Fruit fly (Drosophila melanogaster): ENCODE results near the gene CG12684.

The CG12684 gene

DNA sequence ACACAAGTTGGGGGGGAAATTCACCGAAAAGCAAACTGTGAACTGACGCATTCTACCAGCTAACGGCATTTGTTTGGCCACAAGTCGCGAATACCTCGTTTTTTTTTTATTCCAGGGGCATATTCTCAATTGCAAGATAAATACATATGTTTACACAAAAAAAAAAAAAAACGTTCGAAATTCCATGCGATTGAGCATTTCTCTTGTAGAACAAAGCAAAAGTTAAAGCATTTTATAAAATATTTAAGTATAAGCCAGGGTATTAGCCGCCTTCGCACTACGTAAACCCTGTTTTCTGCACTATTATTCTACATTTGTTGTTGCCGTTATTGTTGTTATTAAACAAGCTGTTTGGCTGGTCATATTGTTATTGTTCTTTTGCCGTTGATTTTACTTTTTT is 42.6 kb upstream of the CG12684 start (continued):
- TF ChIP-seq ems (GFP tag; optimal IDR thresholded peaks at IDR 0.05) (no peak), h (optimal IDR thresholded peaks at IDR 0.05) (no peak), chif (GFP tag; optimal IDR thresholded peaks at IDR 0.05) (no peak), Atf-2 (GFP tag; optimal IDR thresholded peaks at IDR 0.05) (no peak), nerfin-1 (tag; optimal IDR thresholded peaks at IDR 0.05) (no peak), CG2712 (tag; optimal IDR thresholded peaks at IDR 0.05) (no peak), ac (GFP tag; optimal IDR thresholded peaks at IDR 0.05) (no peak), unpg (GFP tag; optimal IDR thresholded peaks at IDR 0.05) (peak; percentile 26), HLH4C (GFP tag; IDR thresholded peaks at IDR 0.05; ENCODE audit: partially characterized antibody) (no peak), CG6254 (GFP tag; optimal IDR thresholded peaks at IDR 0.05) (no peak), repo (GFP tag; optimal IDR thresholded peaks at IDR 0.05) (no peak), CG1529 (GFP tag; optimal IDR thresholded peaks at IDR 0.05) (no peak), Awh (GFP tag; IDR thresholded peaks at IDR 0.05) (no peak), Fer3 (tag; optimal IDR thresholded peaks at IDR 0.05) (peak; percentile 17), NFAT (GFP tag; IDR thresholded peaks at IDR 0.05) (no peak), CG14860 (GFP tag; IDR thresholded peaks at IDR 0.05; ENCODE audit: partially characterized antibody) (no peak), Dref (GFP tag; IDR thresholded peaks at IDR 0.05) (no peak), CG10543 (GFP tag; optimal IDR thresholded peaks at IDR 0.05) (no peak), zen2 (GFP tag; IDR thresholded peaks at IDR 0.05; ENCODE audit: partially characterized antibody) (no peak), ara (GFP tag; IDR thresholded peaks at IDR 0.05) (peak; percentile 52; the same call in 1 of the 2 replicates), Lim3 (GFP tag; IDR thresholded peaks at IDR 0.05) (no peak), cad (GFP tag; optimal IDR thresholded peaks at IDR 0.05) (no peak), slbo (GFP tag; IDR thresholded peaks at IDR 0.05) (peak; percentile 60), bbx (GFP tag; IDR thresholded peaks at IDR 0.05; ENCODE audit: partially characterized antibody) (no peak), Ptx1 (GFP tag; IDR thresholded peaks at IDR 0.05) (peak; percentile 43; the same call in 1 of the 2 replicates), corto (GFP tag; optimal IDR thresholded peaks at IDR 0.05) (no peak), H15 (GFP tag; IDR thresholded peaks at IDR 0.05) (peak; percentile 41; the same call in 1 of the 3 replicates), CG1603 (tag; optimal IDR thresholded peaks at IDR 0.05) (no peak), HLH54F (GFP tag; optimal IDR thresholded peaks at IDR 0.05) (no peak), chn (GFP tag; optimal IDR thresholded peaks at IDR 0.05) (no peak), pb (GFP tag; optimal IDR thresholded peaks at IDR 0.05) (no peak), CG30020 (tag; optimal IDR thresholded peaks at IDR 0.05) (no peak)

DNA sequence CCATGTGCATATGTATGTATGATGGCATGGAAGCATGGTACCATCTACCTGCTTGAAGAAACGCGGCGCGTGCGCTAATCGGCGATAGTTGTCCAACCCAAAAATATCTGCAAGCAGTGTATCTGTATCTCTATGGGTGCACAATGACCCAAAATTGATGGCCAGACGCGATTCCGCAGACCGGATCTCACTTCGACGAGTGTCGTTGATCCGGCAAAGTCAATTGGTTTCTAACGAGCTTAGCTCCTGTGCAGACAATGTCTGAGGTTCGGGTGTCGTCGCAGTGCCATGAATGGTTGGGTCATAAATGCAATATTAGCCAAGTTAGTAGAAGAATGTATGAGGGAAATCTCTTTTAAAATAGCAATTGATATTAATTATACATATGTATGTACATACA is 41.9 kb upstream of the CG12684 start:
- TF ChIP-seq CG15479 (GFP tag; optimal IDR thresholded peaks at IDR 0.05) = peak; percentile 84
- TF ChIP-seq zen (tag; optimal IDR thresholded peaks at IDR 0.05) = peak; percentile 81
- peak in 1 of 2 experiments; percentile 82 for TF ChIP-seq tll (GFP tag; optimal IDR thresholded peaks at IDR 0.05)
- TF ChIP-seq CG11723 (GFP tag; optimal IDR thresholded peaks at IDR 0.05) = no peak

DNA sequence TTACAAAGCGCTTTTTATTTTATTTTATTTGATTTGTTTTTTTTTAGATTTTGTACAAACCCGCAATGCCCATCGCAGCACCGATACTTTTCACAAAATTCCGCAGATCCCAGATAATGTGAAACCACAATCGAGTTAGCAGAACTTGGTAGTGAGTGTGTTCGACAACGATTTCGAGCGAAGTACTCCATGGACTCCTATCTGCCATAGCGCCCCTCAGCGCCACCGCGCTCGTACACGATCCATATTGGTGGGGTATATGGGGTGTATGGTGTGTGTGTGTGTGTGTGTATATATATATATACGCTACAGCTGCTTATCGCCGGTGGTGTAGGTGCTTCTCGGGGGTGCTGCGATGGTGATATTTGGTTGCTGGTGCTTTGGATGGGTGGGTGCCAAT is 40.7 kb upstream of the CG12684 start:
- TF ChIP-seq Hey (tag; optimal IDR thresholded peaks at IDR 0.05) = peak; percentile 55
- no peak for TF ChIP-seq CG15514 (GFP tag; optimal IDR thresholded peaks at IDR 0.05)
- TF ChIP-seq pzg (GFP tag; optimal IDR thresholded peaks at IDR 0.05) = no peak
- no peak for TF ChIP-seq br (optimal IDR thresholded peaks at IDR 0.05)
- TF ChIP-seq BEAF-32 (GFP tag; optimal IDR thresholded peaks at IDR 0.05) = no peak
- TF ChIP-seq CG10267 (tag; optimal IDR thresholded peaks at IDR 0.05) = no peak
- no peak for TF ChIP-seq cas (GFP tag; IDR thresholded peaks at IDR 0.05)
- no peak for TF ChIP-seq zfh2 (GFP tag; optimal IDR thresholded peaks at IDR 0.05)
- TF ChIP-seq CG1792 (GFP tag; optimal IDR thresholded peaks at IDR 0.05) = no peak
- TF ChIP-seq bbx (GFP tag; IDR thresholded peaks at IDR 0.05; ENCODE audit: partially characterized antibody) = no peak
- no peak for TF ChIP-seq CG15696 (tag; optimal IDR thresholded peaks at IDR 0.05)
- TF ChIP-seq CG18262 (tag; optimal IDR thresholded peaks at IDR 0.05) = no peak
- TF ChIP-seq CG6272 (GFP tag; IDR thresholded peaks at IDR 0.05) = no peak
- peak; percentile 12 for TF ChIP-seq corto (GFP tag; optimal IDR thresholded peaks at IDR 0.05)
- no peak for TF ChIP-seq CG31388 (GFP tag; optimal IDR thresholded peaks at IDR 0.05)
- no peak for TF ChIP-seq Neu2 (GFP tag; optimal IDR thresholded peaks at IDR 0.05; ENCODE audit: borderline replicate concordance)
- TF ChIP-seq CG1603 (tag; optimal IDR thresholded peaks at IDR 0.05) = no peak
- TF ChIP-seq nau (GFP tag; optimal IDR thresholded peaks at IDR 0.05) = no peak

Measured in whole organism, embryonic.